Fruit fly (Drosophila melanogaster) Kc167 (cell line): ENCODE data around the gene CG15528.

ENCODE experiments used
- Myc ChIP-seq: fragments of >200 bp; optimal IDR thresholded peaks from 2 replicates; lab custom pipeline; 2017; ENCODE audit warnings: missing external identifiers
- Sin3A ChIP-seq: fragments of >200 bp; optimal IDR thresholded peaks from 2 replicates; lab custom pipeline; 2018; ENCODE audit warnings: missing external identifiers
- h ChIP-seq: fragments of >200 bp; optimal IDR thresholded peaks from 3 replicates; lab custom pipeline; 2018; ENCODE audit warnings: missing external identifiers
- insv ChIP-seq: fragments of >200 bp; optimal IDR thresholded peaks from 3 replicates; lab custom pipeline; 2018; ENCODE audit warnings: missing external identifiers
- psq ChIP-seq: fragments of >200 bp; optimal IDR thresholded peaks from 2 replicates; lab custom pipeline; 2017; ENCODE audit warnings: missing external identifiers
- ttk ChIP-seq: sonication (Bioruptor generic); optimal IDR thresholded peaks from 2 replicates; lab custom pipeline; 2017; ENCODE audit warnings: missing external identifiers

Gene CG15528

DNA sequence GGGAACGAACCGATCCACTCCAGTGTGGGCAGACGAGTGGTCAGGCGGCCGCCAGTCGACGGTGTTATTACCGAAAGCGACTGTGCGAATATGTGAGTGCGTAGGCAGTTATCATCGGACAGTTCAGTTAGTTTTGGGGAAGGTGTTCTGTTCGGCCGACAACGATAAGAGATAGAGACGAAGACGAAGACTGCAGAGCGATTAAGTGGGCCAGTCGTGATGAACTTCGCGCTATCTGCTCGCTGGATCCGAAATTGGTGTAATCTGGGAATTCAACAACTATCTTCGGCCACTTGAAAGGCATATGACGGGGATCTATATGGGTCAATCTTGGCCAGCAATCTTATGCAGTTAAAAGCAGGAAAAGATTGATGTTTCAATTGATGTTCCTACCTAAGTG lies 42.7 kb downstream of the CG15528 start, which contains the start of gene CG7912:
Gene CG7912, minus strand, starts transcription at position 17 of the 400 bp plus-strand sequence.
- TF ChIP-seq psq (no peak), insv (lab: Kevin White, UChicago) (no peak), Sin3A (no peak), h (lab: Kevin White, UChicago) (no peak), Myc (lab: Kevin White, UChicago) (no peak), ttk (no peak)

DNA sequence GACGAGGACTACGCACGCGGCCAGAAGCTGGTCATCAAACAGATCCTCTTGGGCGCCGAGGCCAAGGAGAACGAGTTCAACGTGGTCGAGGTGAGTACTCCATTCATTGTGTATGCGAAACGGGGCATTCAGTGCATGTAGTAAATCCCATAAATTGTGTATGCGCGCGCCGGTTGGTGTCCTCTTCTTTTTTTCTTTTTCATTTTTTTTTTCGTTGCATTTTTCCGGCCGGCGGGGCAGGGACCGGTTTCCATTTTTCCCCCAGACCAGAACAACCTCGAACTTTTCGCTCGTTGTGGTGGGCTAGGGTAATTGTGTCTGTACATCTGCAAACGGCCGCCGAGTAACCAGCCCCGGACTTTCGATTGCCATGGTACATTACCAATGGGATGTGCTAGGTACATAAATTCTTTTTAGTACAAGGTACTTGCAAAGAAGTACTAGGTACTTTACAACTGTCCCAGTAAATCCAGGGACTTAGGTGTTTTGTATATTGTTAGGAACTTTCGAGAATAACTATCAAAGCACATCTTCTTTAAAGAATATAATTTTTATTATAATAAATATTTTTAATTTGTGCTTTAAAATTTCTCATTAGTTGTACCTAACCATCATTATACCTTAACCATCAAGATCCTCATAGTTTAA lies 46.5 kb downstream of the CG15528 start:
- TF ChIP-seq Myc (lab: Kevin White, UChicago) (no peak), insv (lab: Kevin White, UChicago) (no peak), ttk (no peak), Sin3A (no peak), h (lab: Kevin White, UChicago) (no peak), psq (no peak)

DNA sequence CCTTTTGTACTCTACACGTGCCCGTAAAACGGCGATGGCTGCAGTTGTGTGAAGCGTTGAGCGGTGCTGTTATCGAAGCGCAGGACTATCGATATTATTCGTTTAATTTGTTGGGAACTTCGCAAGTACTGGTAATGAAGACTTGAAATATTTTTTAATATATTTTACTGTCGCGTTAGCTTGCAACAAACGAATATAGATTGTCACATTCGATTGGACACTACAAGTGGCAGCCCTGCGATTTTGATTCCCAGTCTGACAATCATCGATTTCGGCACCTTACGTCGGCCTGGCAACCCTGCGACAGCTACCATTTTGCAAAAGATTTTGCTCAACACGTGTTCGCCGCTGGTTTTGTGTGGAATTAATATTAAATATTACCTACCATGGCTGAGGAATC lies 47.3 kb downstream of the CG15528 start, which contains the start of the genes Nlp and Nph:
Gene Nlp, plus strand, starts transcription at position 138 of the 400 bp plus-strand sequence.
Gene Nph, minus strand, starts transcription at position 214 of the 400 bp plus-strand sequence.
- no peak for TF ChIP-seq psq
- TF ChIP-seq insv (lab: Kevin White, UChicago) = no peak
- no peak for TF ChIP-seq Myc (lab: Kevin White, UChicago)
- no peak for TF ChIP-seq Sin3A
- no peak for TF ChIP-seq h (lab: Kevin White, UChicago)
- no peak for TF ChIP-seq ttk

DNA sequence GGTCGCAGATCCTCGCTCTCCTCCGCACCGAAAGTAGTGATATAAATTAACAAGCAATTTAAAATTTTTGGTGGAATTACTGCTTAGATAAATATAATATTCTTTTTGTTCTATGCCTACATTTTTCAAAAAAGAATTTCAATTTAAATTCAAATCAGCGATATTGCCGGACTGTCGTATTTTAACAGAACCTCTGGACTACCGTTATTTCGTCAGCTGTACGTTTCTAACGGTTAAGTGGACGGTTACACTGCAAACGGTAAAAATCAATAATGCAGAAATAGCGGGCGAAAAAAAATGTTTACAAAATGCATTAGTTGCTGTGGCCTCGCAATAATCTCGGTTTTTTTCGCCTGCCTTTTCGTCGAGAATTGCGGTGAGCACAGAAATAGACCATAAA lies 51.6 kb downstream of the CG15528 start, which contains the start of gene Tace:
Gene Tace, plus strand, starts transcription at position 245 of the 400 bp plus-strand sequence.
- no peak for TF ChIP-seq Sin3A
- TF ChIP-seq ttk = no peak
- TF ChIP-seq h (lab: Kevin White, UChicago) = no peak
- TF ChIP-seq psq = no peak
- no peak for TF ChIP-seq Myc (lab: Kevin White, UChicago)
- TF ChIP-seq insv (lab: Kevin White, UChicago) = no peak

DNA sequence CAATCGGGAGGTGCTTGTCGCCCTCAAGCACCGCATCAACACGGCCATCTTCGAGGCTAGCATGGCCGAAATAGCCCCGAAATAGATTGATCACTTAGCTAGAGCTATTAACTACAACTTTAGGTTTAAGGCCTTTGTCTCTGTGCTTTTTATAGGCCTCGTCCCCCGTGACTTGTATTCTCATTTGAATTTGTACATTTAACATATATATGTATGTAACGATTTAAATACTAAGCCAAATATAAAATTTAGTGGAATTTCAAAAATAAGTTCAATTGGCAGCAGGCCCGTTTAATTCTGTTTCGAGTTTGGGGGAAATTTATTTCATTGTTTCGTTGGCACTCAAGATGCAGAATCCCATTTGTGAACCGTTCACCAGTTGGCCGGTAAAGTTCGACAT lies 52.4 kb downstream of the CG15528 start, which contains the start of gene CG34298:
Gene CG34298, plus strand, starts transcription at position 301 of the 400 bp plus-strand sequence.
- TF ChIP-seq Sin3A (no peak), h (lab: Kevin White, UChicago) (no peak), insv (lab: Kevin White, UChicago) (no peak), psq (no peak), Myc (lab: Kevin White, UChicago) (no peak), ttk (no peak)
